Fruit fly (Drosophila melanogaster) whole organism, embryonic: ENCODE results near the gene CG15549.
A peak's percentile ranks its signal among the peaks of the same experiment; 100 is the strongest.

Experiments
- Adf1 ChIP-seq: fragments of 200-800 bp; sonication (Bioruptor generic); IDR thresholded peaks from 2 replicates; pipeline ENCODE4 v1.3.6; 2022; ENCODE audit warnings: missing biosample characterization, missing genetic modification characterization
- Antp ChIP-seq: fragments of 200-800 bp; sonication (Bioruptor generic); optimal IDR thresholded peaks from 3 replicates; lab custom pipeline; 2016; ENCODE audit warnings: missing biosample characterization, missing genetic modification characterization
- C15 ChIP-seq: fragments of 200-800 bp; sonication (Bioruptor generic); IDR thresholded peaks from 3 replicates; pipeline ENCODE4 v1.3.6; 2022; ENCODE audit warnings: missing biosample characterization, missing genetic modification characterization
- CG10959 ChIP-seq: fragments of 200-800 bp; sonication (Bioruptor generic); IDR thresholded peaks from 2 replicates; pipeline ENCODE4 v1.3.6; 2022; ENCODE audit warnings: missing biosample characterization, missing genetic modification characterization
- CG11398 ChIP-seq: fragments of 200-800 bp; sonication (Bioruptor generic); optimal IDR thresholded peaks from 2 replicates; lab custom pipeline; 2016; ENCODE audit warnings: missing biosample characterization, missing genetic modification characterization
- CG11560 ChIP-seq: fragments of 200-800 bp; sonication (Bioruptor generic); IDR thresholded peaks from 3 replicates; pipeline ENCODE4 v1.3.6; 2022; ENCODE audit warnings: missing biosample characterization, missing genetic modification characterization
- CG11723 ChIP-seq: fragments of 200-800 bp; sonication (Bioruptor generic); optimal IDR thresholded peaks from 2 replicates; lab custom pipeline; 2017; ENCODE audit warnings: missing biosample characterization, mild to moderate bottlenecking, missing genetic modification characterization
- CG12104 ChIP-seq: fragments of 200-800 bp; sonication (Bioruptor generic); optimal IDR thresholded peaks from 3 replicates; lab custom pipeline; 2016; ENCODE audit warnings: missing biosample characterization, missing genetic modification characterization
- CG12219 ChIP-seq: fragments of 200-800 bp; sonication (Bioruptor generic); optimal IDR thresholded peaks from 3 replicates; lab custom pipeline; 2018; ENCODE audit warnings: missing biosample characterization, mild to moderate bottlenecking, missing genetic modification characterization
- CG1233 ChIP-seq: fragments of 200-800 bp; sonication (Bioruptor generic); optimal IDR thresholded peaks from 4 replicates; lab custom pipeline; 2018; ENCODE audit warnings: missing biosample characterization, mild to moderate bottlenecking, missing genetic modification characterization
- CG14014 ChIP-seq: fragments of 200-800 bp; sonication (Bioruptor generic); IDR thresholded peaks from 2 replicates; pipeline ENCODE4 v1.3.6; 2022; ENCODE audit warnings: missing biosample characterization, missing genetic modification characterization
- CG15601 ChIP-seq: fragments of 200-800 bp; sonication (Bioruptor generic); optimal IDR thresholded peaks from 3 replicates; lab custom pipeline; 2019; ENCODE audit warnings: missing biosample characterization, mild to moderate bottlenecking, missing genetic modification characterization, moderate library complexity
- CG1602 ChIP-seq: fragments of 200-800 bp; sonication (Bioruptor generic); optimal IDR thresholded peaks from 3 replicates; lab custom pipeline; 2016; ENCODE audit warnings: missing biosample characterization, missing genetic modification characterization
- CG17568 ChIP-seq: fragments of 200-800 bp; sonication (Bioruptor generic); optimal IDR thresholded peaks from 2 replicates; lab custom pipeline; 2018; ENCODE audit warnings: missing biosample characterization, mild to moderate bottlenecking, missing genetic modification characterization, moderate library complexity
- CG17612 ChIP-seq: fragments of 200-800 bp; sonication (Bioruptor generic); IDR thresholded peaks from 2 replicates; pipeline ENCODE4 v1.3.6; 2022; ENCODE audit warnings: missing biosample characterization, missing genetic modification characterization
- CG17802 ChIP-seq: fragments of 200-800 bp; sonication (Bioruptor generic); optimal IDR thresholded peaks from 2 replicates; lab custom pipeline; 2018; ENCODE audit warnings: missing biosample characterization, mild to moderate bottlenecking, missing genetic modification characterization, moderate library complexity
- CG17829 ChIP-seq: fragments of 200-800 bp; optimal IDR thresholded peaks from 2 replicates; lab custom pipeline; 2019; ENCODE audit warnings: missing biosample characterization, mild to moderate bottlenecking, missing genetic modification characterization, moderate library complexity
- CG18476 ChIP-seq: fragments of 200-800 bp; sonication (Bioruptor generic); optimal IDR thresholded peaks from 2 replicates; lab custom pipeline; 2016; ENCODE audit warnings: missing biosample characterization, mild to moderate bottlenecking, missing genetic modification characterization
- CG31441 ChIP-seq: fragments of 200-800 bp; sonication (Bioruptor generic); IDR thresholded peaks from 2 replicates; pipeline ENCODE4 v1.3.6; 2022; ENCODE audit warnings: missing biosample characterization, missing genetic modification characterization
- CG33557 ChIP-seq: fragments of 200-800 bp; sonication (Bioruptor generic); optimal IDR thresholded peaks from 2 replicates; lab custom pipeline; 2019; ENCODE audit warnings: missing biosample characterization, mild to moderate bottlenecking, missing genetic modification characterization, moderate library complexity
- CG34224 ChIP-seq: fragments of 200-800 bp; sonication (Bioruptor generic); IDR thresholded peaks from 3 replicates; pipeline ENCODE4 v1.3.6; 2022; ENCODE audit warnings: missing biosample characterization, missing genetic modification characterization; ENCODE audit not compliant: partially characterized antibody
- CG34422 ChIP-seq: fragments of 200-800 bp; sonication (Bioruptor generic); IDR thresholded peaks from 3 replicates; pipeline ENCODE4 v1.3.6; 2022; ENCODE audit warnings: missing biosample characterization, missing genetic modification characterization
- CG4854 ChIP-seq: fragments of 200-800 bp; sonication (Bioruptor generic); optimal IDR thresholded peaks from 2 replicates; lab custom pipeline; 2016; ENCODE audit warnings: missing biosample characterization, missing genetic modification characterization, inconsistent platforms
- CG5180 ChIP-seq: fragments of 200-800 bp; sonication (Bioruptor generic); optimal IDR thresholded peaks from 3 replicates; lab custom pipeline; 2017; ENCODE audit warnings: missing biosample characterization, missing genetic modification characterization, mild to moderate bottlenecking, moderate library complexity, missing genetic modification reagents
- CG7745 ChIP-seq: fragments of 200-800 bp; sonication (Bioruptor generic); optimal IDR thresholded peaks from 2 replicates; lab custom pipeline; 2018; ENCODE audit warnings: missing biosample characterization, mild to moderate bottlenecking, missing genetic modification characterization, moderate library complexity
- CG9727 ChIP-seq: fragments of 200-800 bp; sonication (Bioruptor generic); optimal IDR thresholded peaks from 3 replicates; lab custom pipeline; 2017; ENCODE audit warnings: missing biosample characterization, mild to moderate bottlenecking, missing genetic modification characterization
- CG9932 ChIP-seq: fragments of 200-800 bp; sonication (Bioruptor generic); IDR thresholded peaks from 2 replicates; pipeline ENCODE4 v1.3.6; 2022; ENCODE audit warnings: missing biosample characterization, missing genetic modification characterization
- Hmr ChIP-seq: fragments of 200-800 bp; sonication (Bioruptor generic); optimal IDR thresholded peaks from 3 replicates; lab custom pipeline; 2017; ENCODE audit warnings: mild to moderate bottlenecking, missing biosample characterization, missing genetic modification reagents, missing genetic modification characterization
- Hr78 ChIP-seq, 2 experiments: fragments of 200-800 bp in 1 of 2; fragments of >200 bp in 1 of 2; sonication (Bioruptor generic) in 1 of 2; optimal IDR thresholded peaks; 2 replicates each; lab custom pipeline; 2017 to 2019; ENCODE audit warnings: missing biosample characterization in 2 of 2, missing genetic modification characterization in 2 of 2, mild to moderate bottlenecking in 1 of 2, moderate library complexity in 1 of 2
- MBD-R2 ChIP-seq: fragments of 200-800 bp; sonication (Bioruptor generic); IDR thresholded peaks from 2 replicates; pipeline ENCODE4 v1.3.6; 2022; ENCODE audit warnings: missing biosample characterization, missing genetic modification characterization
- MTF-1 ChIP-seq: fragments of 200-800 bp; sonication (Bioruptor generic); optimal IDR thresholded peaks from 2 replicates; lab custom pipeline; 2018; ENCODE audit warnings: missing biosample characterization, mild to moderate bottlenecking, missing genetic modification characterization, borderline replicate concordance
- NK7.1 ChIP-seq: fragments of 200-800 bp; sonication (Bioruptor generic); optimal IDR thresholded peaks from 3 replicates; lab custom pipeline; 2016; ENCODE audit warnings: missing biosample characterization, missing genetic modification characterization
- Pdp1 ChIP-seq, 2 experiments: fragments of 200-800 bp; sonication (Bioruptor generic); optimal IDR thresholded peaks; 3 replicates each; lab custom pipeline; 2016; ENCODE audit warnings: missing biosample characterization in 2 of 2, missing genetic modification characterization in 2 of 2, mild to moderate bottlenecking in 1 of 2, moderate library complexity in 1 of 2
- Usf ChIP-seq: fragments of 200-800 bp; sonication (Bioruptor generic); optimal IDR thresholded peaks from 2 replicates; lab custom pipeline; 2017; ENCODE audit warnings: missing genotype, missing biosample characterization, missing genetic modification characterization
- ci ChIP-seq: fragments of 200-800 bp; sonication (Bioruptor generic); IDR thresholded peaks from 3 replicates; pipeline ENCODE4 v1.3.6; 2022; ENCODE audit warnings: missing biosample characterization, missing genetic modification characterization
- dmrt11E ChIP-seq: fragments of 200-800 bp; sonication (Bioruptor generic); optimal IDR thresholded peaks from 3 replicates; lab custom pipeline; 2018; ENCODE audit warnings: missing biosample characterization, mild to moderate bottlenecking, missing genetic modification characterization, moderate library complexity
- emc ChIP-seq: fragments of 200-800 bp; sonication (Bioruptor generic); optimal IDR thresholded peaks from 2 replicates; lab custom pipeline; 2016; ENCODE audit warnings: missing biosample characterization, missing genetic modification characterization
- en ChIP-seq: fragments of 200-800 bp; sonication (Bioruptor generic); optimal IDR thresholded peaks from 2 replicates; lab custom pipeline; 2016; ENCODE audit warnings: missing biosample characterization, missing genetic modification characterization
- gcm ChIP-seq: fragments of 200-800 bp; sonication (Bioruptor generic); optimal IDR thresholded peaks from 2 replicates; lab custom pipeline; 2019; ENCODE audit warnings: missing biosample characterization, mild to moderate bottlenecking, missing genetic modification characterization, moderate library complexity
- knrl ChIP-seq: fragments of 200-800 bp; sonication (Bioruptor generic); IDR thresholded peaks from 3 replicates; pipeline ENCODE4 v1.3.6; 2022; ENCODE audit warnings: missing biosample characterization, missing genetic modification characterization; ENCODE audit not compliant: partially characterized antibody
- nau ChIP-seq: fragments of 200-800 bp; sonication (Bioruptor generic); optimal IDR thresholded peaks from 3 replicates; lab custom pipeline; 2017; ENCODE audit warnings: missing biosample characterization, mild to moderate bottlenecking, missing genetic modification characterization, missing genetic modification reagents
- odd ChIP-seq: fragments of 200-800 bp; sonication (Bioruptor generic); optimal IDR thresholded peaks from 2 replicates; lab custom pipeline; 2017; ENCODE audit warnings: missing biosample characterization, mild to moderate bottlenecking, missing genetic modification characterization
- peb ChIP-seq: fragments of 200-800 bp; sonication (Bioruptor generic); IDR thresholded peaks from 2 replicates; pipeline ENCODE4 v1.3.6; 2022; ENCODE audit warnings: missing biosample characterization, missing genetic modification characterization
- pho ChIP-seq: fragments of 200-800 bp; sonication (Bioruptor generic); optimal IDR thresholded peaks from 2 replicates; lab custom pipeline; 2016; ENCODE audit warnings: missing biosample characterization, missing genetic modification characterization
- pum ChIP-seq: fragments of 200-800 bp; sonication (Bioruptor generic); optimal IDR thresholded peaks from 2 replicates; lab custom pipeline; 2016; ENCODE audit warnings: missing biosample characterization, missing genetic modification characterization
- sc ChIP-seq, 3 experiments: fragments of >200 bp in 2 of 3; fragments of 200-800 bp in 1 of 3; sonication (Bioruptor generic) in 1 of 3; optimal IDR thresholded peaks; 2 replicates in 2 of 3; 3 replicates in 1 of 3; lab custom pipeline; 2017; ENCODE audit warnings: mild to moderate bottlenecking in 1 of 3, missing biosample characterization in 1 of 3, missing genetic modification characterization in 1 of 3, missing genetic modification reagents in 1 of 3
- schlank ChIP-seq: fragments of 200-800 bp; sonication (Bioruptor generic); optimal IDR thresholded peaks from 2 replicates; lab custom pipeline; 2018; ENCODE audit warnings: missing biosample characterization, mild to moderate bottlenecking, missing genetic modification characterization
- sisA ChIP-seq: fragments of 200-800 bp; sonication (Bioruptor generic); IDR thresholded peaks from 2 replicates; pipeline ENCODE4 v1.3.6; 2022; ENCODE audit warnings: missing biosample characterization, missing genetic modification characterization
- wor ChIP-seq: fragments of 200-800 bp; sonication (Bioruptor generic); IDR thresholded peaks from 2 replicates; pipeline ENCODE4 v1.3.6; 2022; ENCODE audit warnings: missing biosample characterization, missing genetic modification characterization
- zen2 ChIP-seq: fragments of 200-800 bp; sonication (Bioruptor generic); IDR thresholded peaks from 3 replicates; pipeline ENCODE4 v1.3.6; 2022; ENCODE audit warnings: missing biosample characterization, missing genetic modification characterization; ENCODE audit not compliant: partially characterized antibody

The CG15549 gene

dm6 chr3R:30918872-30919271 lies 17.4 kb downstream of the CG15549 start (continued):
- peak; percentile 19 for TF ChIP-seq CG1233 (GFP tag; lab: Kevin White, UChicago)
- TF ChIP-seq pho (GFP tag; lab: Kevin White, UChicago) = no peak
- TF ChIP-seq CG14014 (GFP tag; lab: Robert Waterston, UW) = no peak
- TF ChIP-seq pum (GFP tag; lab: Kevin White, UChicago) = no peak
- TF ChIP-seq CG5180 (GFP tag; lab: Kevin White, UChicago) = peak; percentile 0
- TF ChIP-seq odd = peak; percentile 29
- TF ChIP-seq CG31441 = no peak
- TF ChIP-seq CG12219 = peak; percentile 6
- no peak for TF ChIP-seq MTF-1
- TF ChIP-seq CG17568 (GFP tag; lab: Kevin White, UChicago) = peak; percentile 47
- TF ChIP-seq wor (GFP tag; lab: Robert Waterston, UW) = no peak
- peak; percentile 16 for TF ChIP-seq nau (GFP tag; lab: Kevin White, UChicago)
- TF ChIP-seq en (GFP tag; lab: Kevin White, UChicago) = no peak
- no peak for TF ChIP-seq CG17802 (tag; lab: Kevin White, UChicago)
- 0 out of 3 replicates have a peak, but pooled peaks have one; percentile 27 for TF ChIP-seq ci (GFP tag; lab: Robert Waterston, UW)
- no peak for TF ChIP-seq CG9932
- TF ChIP-seq gcm = no peak
- no peak for TF ChIP-seq CG17829 (tag; lab: Kevin White, UChicago)
- no peak for TF ChIP-seq sisA
- TF ChIP-seq CG12104 (GFP tag; lab: Kevin White, UChicago) = no peak
- no peak for TF ChIP-seq Hr78 (GFP tag; optimal IDR thresholded peaks at IDR 0.05; lab: Kevin White, UChicago)
- TF ChIP-seq sc (optimal IDR thresholded peaks at IDR 0.05; lab: Kevin White, UChicago) = no peak
- TF ChIP-seq sc (GFP tag; optimal IDR thresholded peaks at IDR 0.05; lab: Kevin White, UChicago) = peak; percentile 9
- TF ChIP-seq CG15601 = peak; percentile 56
- no peak for TF ChIP-seq emc (GFP tag; lab: Kevin White, UChicago)
- peak; percentile 53 for TF ChIP-seq CG7745 (tag; lab: Kevin White, UChicago)
- peak; percentile 45 for TF ChIP-seq CG33557 (GFP tag; lab: Kevin White, UChicago)
- no peak for TF ChIP-seq MBD-R2 (GFP tag; lab: Robert Waterston, UW)
- peak; percentile 10 for TF ChIP-seq Hmr (GFP tag; lab: Kevin White, UChicago)
- no peak for TF ChIP-seq CG10959 (GFP tag; lab: Robert Waterston, UW)
- peak; percentile 3 for TF ChIP-seq CG11723 (GFP tag; lab: Kevin White, UChicago)
- TF ChIP-seq NK7.1 = no peak
- TF ChIP-seq Antp (GFP tag; lab: Kevin White, UChicago) = no peak
- TF ChIP-seq knrl (GFP tag; lab: Robert Waterston, UW) = no peak
- TF ChIP-seq Usf (GFP tag; lab: Kevin White, UChicago) = no peak
- TF ChIP-seq zen2 (GFP tag; lab: Robert Waterston, UW) = no peak
- TF ChIP-seq Adf1 (GFP tag; lab: Robert Waterston, UW) = no peak
- no peak for TF ChIP-seq CG1602 (GFP tag; lab: Kevin White, UChicago)
- no peak for TF ChIP-seq CG11560 (tag; lab: Robert Waterston, UW)
- TF ChIP-seq CG4854 (GFP tag; lab: Kevin White, UChicago) = no peak
- TF ChIP-seq CG17612 = no peak
- TF ChIP-seq dmrt11E (tag; lab: Kevin White, UChicago) = peak; percentile 58
- TF ChIP-seq C15 (GFP tag; lab: Robert Waterston, UW) = no peak
- no peak for TF ChIP-seq schlank
- TF ChIP-seq CG9727 (GFP tag; lab: Kevin White, UChicago) = peak; percentile 21
- TF ChIP-seq CG34224 (GFP tag; lab: Robert Waterston, UW) = no peak
- no peak for TF ChIP-seq CG34422 (GFP tag; lab: Robert Waterston, UW)
- TF ChIP-seq CG11398 (GFP tag; lab: Kevin White, UChicago) = no peak
- no peak for TF ChIP-seq CG18476 (GFP tag; lab: Kevin White, UChicago)
- peak in 1 of 2 experiments; percentile 6 for TF ChIP-seq Pdp1 (GFP tag; optimal IDR thresholded peaks at IDR 0.05; lab: Kevin White, UChicago)
- TF ChIP-seq peb (GFP tag; lab: Robert Waterston, UW) = no peak
